Worm (Caenorhabditis elegans) whole organism, L4/young adult: ENCODE data around the gene dhc-4.

ENCODE experiments used
- W03F9.2 ChIP-seq: fragments of 150-350 bp; optimal IDR thresholded peaks from 2 replicates; lab custom pipeline; 2014; ENCODE audit warnings: missing biosample characterization, missing genetic modification characterization
- dao-5 ChIP-seq: sonication (generic microtip); optimal IDR thresholded peaks from 2 replicates; lab custom pipeline; 2016; ENCODE audit warnings: missing genotype, missing genetic modification characterization, moderate library complexity, missing compliant biosample characterization
- him-1 ChIP-seq: sonication (generic microtip); optimal IDR thresholded peaks from 2 replicates; lab custom pipeline; 2016; ENCODE audit warnings: missing genotype, missing genetic modification reagents, missing genetic modification characterization, missing compliant biosample characterization

DNA sequence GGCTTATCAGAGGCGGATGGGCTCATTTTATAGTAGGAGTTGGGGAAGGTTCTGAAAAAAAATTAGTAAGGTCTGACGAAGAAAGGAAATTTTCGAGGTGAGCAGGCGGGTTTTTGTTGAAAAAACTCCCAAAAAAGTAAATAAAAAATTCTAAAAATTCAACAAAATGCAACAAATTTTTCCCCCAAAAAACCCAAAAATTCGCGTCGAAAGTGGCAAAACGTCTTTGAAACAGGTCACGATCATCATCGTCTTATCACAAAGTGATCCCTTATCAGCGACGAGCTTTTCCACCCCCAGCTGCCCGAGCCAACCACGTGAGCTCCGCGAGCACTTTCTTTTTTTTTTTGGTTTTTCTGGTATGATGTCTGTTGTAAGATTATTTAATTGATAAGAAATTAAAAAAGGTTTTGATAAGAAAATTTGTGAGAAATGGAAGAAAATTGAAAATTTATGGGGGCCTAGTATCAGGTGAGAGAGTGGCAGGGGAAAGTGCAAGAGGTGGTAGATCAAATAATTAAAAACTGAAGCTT, 56.8 kb downstream of the dhc-4 start, which contains the start of gene Y48A6B.7:
- TF ChIP-seq him-1 = no peak
- no peak for TF ChIP-seq dao-5 (tag; lab: Kevin White, UChicago)
- TF ChIP-seq W03F9.2 (tag; lab: Kevin White, UChicago) = peak; percentile 28
